Fruit fly (Drosophila melanogaster) whole organism, pupa: ENCODE results near the gene tgo.
A peak's percentile ranks its signal among the peaks of the same experiment; 100 is the strongest.

Source experiments
- CG10348 ChIP-seq: fragments of 200-800 bp; sonication (Bioruptor generic); IDR thresholded peaks from 2 replicates; pipeline ENCODE4 v1.3.6; 2022; ENCODE audit warnings: missing biosample characterization, missing genetic modification characterization
- CG12605 ChIP-seq: fragments of 200-800 bp; sonication (Bioruptor generic); IDR thresholded peaks from 2 replicates; pipeline ENCODE4 v1.3.6; 2022; ENCODE audit warnings: missing biosample characterization, missing genetic modification characterization
- CG13204 ChIP-seq: fragments of 200-800 bp; sonication (Bioruptor generic); optimal IDR thresholded peaks from 2 replicates; lab custom pipeline; 2018; ENCODE audit warnings: missing biosample characterization, mild to moderate bottlenecking, missing genetic modification characterization, moderate library complexity
- CG14655 ChIP-seq: fragments of 200-800 bp; sonication (Bioruptor generic); optimal IDR thresholded peaks from 3 replicates; lab custom pipeline; 2017; ENCODE audit warnings: mild to moderate bottlenecking, missing biosample characterization, missing genetic modification reagents, missing genetic modification characterization
- CG15710 ChIP-seq: fragments of 200-800 bp; sonication (Bioruptor generic); optimal IDR thresholded peaks from 2 replicates; lab custom pipeline; 2018; ENCODE audit warnings: missing biosample characterization, mild to moderate bottlenecking, missing genetic modification characterization, moderate library complexity
- CG17806 ChIP-seq: fragments of 200-800 bp; sonication (Bioruptor generic); optimal IDR thresholded peaks from 2 replicates; lab custom pipeline; 2018; ENCODE audit warnings: missing biosample characterization, mild to moderate bottlenecking, missing genetic modification characterization, moderate library complexity
- CG32121 ChIP-seq: fragments of 200-800 bp; sonication (Bioruptor generic); IDR thresholded peaks from 2 replicates; pipeline ENCODE4 v1.3.6; 2022; ENCODE audit warnings: missing biosample characterization, missing genetic modification characterization
- CG34367 ChIP-seq: fragments of 200-800 bp; sonication (Bioruptor generic); optimal IDR thresholded peaks from 2 replicates; lab custom pipeline; 2018; ENCODE audit warnings: missing biosample characterization, mild to moderate bottlenecking, missing genetic modification characterization
- CG4496 ChIP-seq: fragments of 200-800 bp; sonication (Bioruptor generic); IDR thresholded peaks from 3 replicates; pipeline ENCODE4 v1.3.6; 2022; ENCODE audit warnings: missing biosample characterization, missing genetic modification characterization
- CG8159 ChIP-seq: fragments of 200-800 bp; sonication (Bioruptor generic); optimal IDR thresholded peaks from 3 replicates; lab custom pipeline; 2018; ENCODE audit warnings: missing biosample characterization, mild to moderate bottlenecking, missing genetic modification characterization, moderate library complexity
- CG8301 ChIP-seq: fragments of 200-800 bp; sonication (Bioruptor generic); optimal IDR thresholded peaks from 2 replicates; lab custom pipeline; 2018; ENCODE audit warnings: missing biosample characterization, mild to moderate bottlenecking, missing genetic modification characterization
- CG9948 ChIP-seq: fragments of 200-800 bp; sonication (Bioruptor generic); optimal IDR thresholded peaks from 2 replicates; lab custom pipeline; 2018; ENCODE audit warnings: missing biosample characterization, mild to moderate bottlenecking, missing genetic modification characterization, moderate library complexity
- D1 ChIP-seq: fragments of 200-800 bp; sonication (Bioruptor generic); optimal IDR thresholded peaks from 2 replicates; lab custom pipeline; 2018; ENCODE audit warnings: missing biosample characterization, mild to moderate bottlenecking, missing genetic modification characterization, moderate library complexity
- EcR ChIP-seq: fragments of 200-800 bp; sonication (Bioruptor generic); optimal IDR thresholded peaks from 3 replicates; lab custom pipeline; 2019; ENCODE audit warnings: missing biosample characterization, missing genetic modification characterization, mild to moderate bottlenecking, moderate library complexity, missing genetic modification reagents
- Ets98B ChIP-seq: fragments of 200-800 bp; sonication (Bioruptor generic); IDR thresholded peaks from 2 replicates; pipeline ENCODE4 v1.3.6; 2022; ENCODE audit warnings: missing biosample characterization, missing genetic modification characterization
- Pif1A ChIP-seq: fragments of 200-800 bp; sonication (Bioruptor generic); optimal IDR thresholded peaks from 3 replicates; lab custom pipeline; 2016; ENCODE audit warnings: missing biosample characterization, missing genetic modification characterization
- Pif1B ChIP-seq: fragments of 200-800 bp; sonication (Bioruptor generic); optimal IDR thresholded peaks from 3 replicates; lab custom pipeline; 2016; ENCODE audit warnings: missing biosample characterization, missing genetic modification characterization
- Snoo ChIP-seq: fragments of 200-800 bp; sonication (Bioruptor generic); optimal IDR thresholded peaks from 3 replicates; lab custom pipeline; 2017; ENCODE audit warnings: missing biosample characterization, mild to moderate bottlenecking, missing genetic modification characterization, inconsistent platforms
- fd96Ca ChIP-seq: fragments of 200-800 bp; sonication (Bioruptor generic); IDR thresholded peaks from 3 replicates; pipeline ENCODE4 v1.3.6; 2022; ENCODE audit warnings: missing biosample characterization, missing genetic modification characterization
- gl ChIP-seq: fragments of 200-800 bp; sonication (Bioruptor generic); optimal IDR thresholded peaks from 2 replicates; lab custom pipeline; 2018; ENCODE audit warnings: missing biosample characterization, mild to moderate bottlenecking, missing genetic modification characterization
- rn ChIP-seq: fragments of 200-800 bp; sonication (Bioruptor generic); IDR thresholded peaks from 2 replicates; pipeline ENCODE4 v1.3.6; 2022; ENCODE audit warnings: missing biosample characterization, missing genetic modification characterization

tgo gene

dm6 chr3R:8981209-8981996 is 38.4 kb downstream of the tgo start:
- TF ChIP-seq CG32121 (GFP tag; lab: Robert Waterston, UW) (no peak), CG8301 (no peak), CG14655 (GFP tag; lab: Kevin White, UChicago) (no peak), CG10348 (GFP tag; lab: Robert Waterston, UW) (no peak), rn (GFP tag; lab: Robert Waterston, UW) (no peak), CG17806 (tag; lab: Kevin White, UChicago) (no peak), CG34367 (tag; lab: Kevin White, UChicago) (no peak), CG12605 (GFP tag; lab: Robert Waterston, UW) (no peak), gl (tag; lab: Kevin White, UChicago) (no peak), CG4496 (GFP tag; lab: Robert Waterston, UW) (no peak), CG13204 (no peak), Pif1A (GFP tag; lab: Kevin White, UChicago) (no peak), EcR (GFP tag; lab: Kevin White, UChicago) (no peak), Pif1B (GFP tag; lab: Kevin White, UChicago) (no peak)

DNA sequence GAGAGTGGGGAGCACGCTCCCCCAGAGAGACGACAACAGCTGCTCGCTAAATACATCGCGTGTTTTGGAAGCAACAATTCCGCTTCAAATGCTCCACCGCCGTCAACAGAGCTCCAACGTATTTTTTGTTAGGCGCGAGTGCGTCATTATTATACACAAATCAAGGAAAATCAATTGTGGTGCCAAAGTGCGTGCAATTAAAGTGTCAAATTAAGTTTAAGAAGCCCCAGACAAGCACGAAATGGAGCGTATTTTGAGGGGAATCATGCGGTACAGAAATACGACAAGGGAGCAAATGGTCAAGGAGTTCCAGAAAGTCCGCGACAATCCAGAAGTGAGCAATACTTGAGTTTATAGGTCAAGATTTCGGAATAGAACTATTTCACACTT is 39.1 kb downstream of the tgo start, which contains the start of gene CAHbeta:
Gene CAHbeta, plus strand, starts transcription at position 85 of the 390 bp plus-strand sequence.
- peak; percentile 58 for TF ChIP-seq CG12605 (GFP tag; lab: Robert Waterston, UW)
- TF ChIP-seq Ets98B: peak; percentile 42; the same call in 1 of the 2 replicates
- no peak for TF ChIP-seq CG8301

dm6 chr3R:8979850-8980775 is 39.7 kb downstream of the tgo start:
- TF ChIP-seq fd96Ca (GFP tag; lab: Robert Waterston, UW) (peak; percentile 24; the same call in 1 of the 3 replicates), Ets98B (no peak), CG34367 (tag; lab: Kevin White, UChicago) (no peak), CG13204 (no peak), EcR (GFP tag; lab: Kevin White, UChicago) (no peak), CG14655 (GFP tag; lab: Kevin White, UChicago) (no peak), CG8159 (tag; lab: Kevin White, UChicago) (peak; percentile 17), D1 (tag; lab: Kevin White, UChicago) (peak; percentile 63), rn (GFP tag; lab: Robert Waterston, UW) (no peak), Snoo (peak; percentile 18), CG4496 (GFP tag; lab: Robert Waterston, UW) (no peak), CG32121 (GFP tag; lab: Robert Waterston, UW) (no peak), CG12605 (GFP tag; lab: Robert Waterston, UW) (peak; percentile 15; the same call in 1 of the 2 replicates), CG8301 (peak; percentile 19), CG15710 (no peak), CG9948 (no peak), gl (tag; lab: Kevin White, UChicago) (peak; percentile 9), CG10348 (GFP tag; lab: Robert Waterston, UW) (no peak), CG17806 (tag; lab: Kevin White, UChicago) (no peak), Pif1A (GFP tag; lab: Kevin White, UChicago) (no peak), Pif1B (GFP tag; lab: Kevin White, UChicago) (no peak)
- TF ChIP-seq, all 21 proteins: peak for 7

dm6 chr3R:8978768-8979167 is 41.1 kb downstream of the tgo start:
- TF ChIP-seq Pif1A (GFP tag; lab: Kevin White, UChicago) (peak; percentile 38), EcR (GFP tag; lab: Kevin White, UChicago) (no peak), CG15710 (peak; percentile 74), Ets98B (no peak), CG10348 (GFP tag; lab: Robert Waterston, UW) (no peak), CG17806 (tag; lab: Kevin White, UChicago) (peak; percentile 47), CG12605 (GFP tag; lab: Robert Waterston, UW) (no peak), CG9948 (peak; percentile 46), CG32121 (GFP tag; lab: Robert Waterston, UW) (no peak), CG34367 (tag; lab: Kevin White, UChicago) (peak; percentile 20), CG4496 (GFP tag; lab: Robert Waterston, UW) (no peak), D1 (tag; lab: Kevin White, UChicago) (peak; percentile 8), gl (tag; lab: Kevin White, UChicago) (no peak), CG8159 (tag; lab: Kevin White, UChicago) (peak; percentile 74), CG14655 (GFP tag; lab: Kevin White, UChicago) (no peak), Snoo (peak; percentile 84), rn (GFP tag; lab: Robert Waterston, UW) (no peak), Pif1B (GFP tag; lab: Kevin White, UChicago) (peak; percentile 55), CG8301 (no peak), fd96Ca (GFP tag; lab: Robert Waterston, UW) (no peak), CG13204 (peak; percentile 4)

DNA sequence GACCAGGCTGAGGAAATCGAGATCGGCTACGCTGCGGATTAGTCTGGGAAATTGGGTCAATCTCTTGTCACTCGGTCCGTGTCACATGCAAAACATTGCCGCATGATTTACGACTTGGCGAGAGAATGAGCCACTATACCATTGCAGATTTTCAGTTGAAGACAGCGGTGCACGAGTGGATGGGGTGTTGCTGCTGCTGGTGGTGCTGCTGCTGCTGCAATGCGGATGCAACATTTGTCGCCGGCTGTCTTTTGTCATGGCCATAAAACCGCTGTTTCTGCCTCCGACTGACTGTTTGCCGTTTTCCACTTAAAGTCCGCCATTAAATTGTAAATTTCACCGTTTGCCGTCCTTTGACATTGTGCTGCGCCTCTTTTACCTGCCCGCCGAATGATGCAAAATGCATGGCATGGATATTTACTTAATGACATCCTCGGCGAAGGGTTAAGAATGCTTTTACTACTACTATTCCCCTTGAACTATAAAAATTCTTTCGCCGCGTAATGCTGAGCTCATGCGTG is 43.7 kb downstream of the tgo start:
- TF ChIP-seq Pif1B (GFP tag; lab: Kevin White, UChicago): no peak
- TF ChIP-seq CG15710: no peak
- no peak for TF ChIP-seq CG8301
- TF ChIP-seq Snoo: no peak
- no peak for TF ChIP-seq EcR (GFP tag; lab: Kevin White, UChicago)
- no peak for TF ChIP-seq D1 (tag; lab: Kevin White, UChicago)
